Worm (Caenorhabditis elegans) whole organism, L3 larva: ENCODE data around the gene sftb-6.

Experiments used
- R02D3.7 ChIP-seq: fragments of 150-350 bp; optimal IDR thresholded peaks from 2 replicates; lab custom pipeline; 2014; ENCODE audit warnings: missing biosample characterization, missing genetic modification characterization
- ceh-28 ChIP-seq: fragments of 150-350 bp; optimal IDR thresholded peaks from 2 replicates; lab custom pipeline; 2014; ENCODE audit warnings: missing biosample characterization, missing genetic modification reagents, missing genetic modification characterization
- ceh-9 ChIP-seq: sonication (generic microtip); optimal IDR thresholded peaks from 2 replicates; lab custom pipeline; 2018; ENCODE audit warnings: missing biosample characterization, missing genetic modification characterization
- daf-12 ChIP-seq: fragments of 150-350 bp; optimal IDR thresholded peaks from 2 replicates; lab custom pipeline; 2014; ENCODE audit warnings: missing biosample characterization, missing genetic modification reagents, missing genetic modification characterization
- egl-27 ChIP-seq: sonication (generic microtip); optimal IDR thresholded peaks from 4 replicates; lab custom pipeline; 2017; ENCODE audit warnings: missing biosample characterization, missing genetic modification reagents, missing genetic modification characterization
- elt-1 ChIP-seq: fragments of 150-350 bp; optimal IDR thresholded peaks from 2 replicates; lab custom pipeline; 2014; ENCODE audit warnings: missing biosample characterization, missing genetic modification characterization
- elt-2 ChIP-seq: sonication (generic microtip); optimal IDR thresholded peaks from 2 replicates; lab custom pipeline; 2016; ENCODE audit warnings: missing genetic modification reagents, mild to moderate bottlenecking, missing genetic modification characterization, missing compliant biosample characterization
- elt-3 ChIP-seq, 3 experiments: fragments of 150-350 bp in 1 of 3; sonication (generic microtip) in 2 of 3; optimal IDR thresholded peaks; 2 replicates in 2 of 3; 4 replicates in 1 of 3; lab custom pipeline; 2014 to 2017; ENCODE audit warnings: missing biosample characterization in 3 of 3, missing genetic modification characterization in 3 of 3
- eor-1 ChIP-seq, 2 experiments: fragments of 150-350 bp; optimal IDR thresholded peaks; 2 replicates each; lab custom pipeline; 2014 to 2018; ENCODE audit warnings: missing biosample characterization in 2 of 2, missing genetic modification characterization in 2 of 2
- fkh-2 ChIP-seq: fragments of 150-350 bp; optimal IDR thresholded peaks from 2 replicates; lab custom pipeline; 2014; ENCODE audit warnings: missing biosample characterization, missing genetic modification reagents, missing genetic modification characterization
- hmg-11 ChIP-seq: sonication (generic microtip); optimal IDR thresholded peaks from 2 replicates; lab custom pipeline; 2016; ENCODE audit warnings: missing genetic modification characterization, missing compliant biosample characterization
- jun-1 ChIP-seq: fragments of 150-350 bp; optimal IDR thresholded peaks from 2 replicates; lab custom pipeline; 2014; ENCODE audit warnings: missing biosample characterization, missing genetic modification reagents, missing genetic modification characterization
- lin-15B ChIP-seq: fragments of 150-350 bp; optimal IDR thresholded peaks from 2 replicates; lab custom pipeline; 2014; ENCODE audit warnings: missing biosample characterization, missing genetic modification characterization
- lin-39 ChIP-seq: fragments of 150-350 bp; optimal IDR thresholded peaks from 2 replicates; lab custom pipeline; 2018; ENCODE audit warnings: missing biosample characterization, missing genetic modification reagents, missing genetic modification characterization
- lsy-12 ChIP-seq: sonication (generic microtip); optimal IDR thresholded peaks from 2 replicates; lab custom pipeline; 2016; ENCODE audit warnings: mild to moderate bottlenecking, missing genetic modification characterization, missing compliant biosample characterization
- mdl-1 ChIP-seq: fragments of 150-350 bp; optimal IDR thresholded peaks from 2 replicates; lab custom pipeline; 2014; ENCODE audit warnings: missing biosample characterization, missing genetic modification characterization
- mml-1 ChIP-seq: fragments of 150-350 bp; sonication (generic microtip); optimal IDR thresholded peaks from 3 replicates; lab custom pipeline; 2014; ENCODE audit warnings: missing biosample characterization, missing genetic modification characterization
- nfya-1 ChIP-seq: sonication (generic microtip); optimal IDR thresholded peaks from 2 replicates; lab custom pipeline; 2017; ENCODE audit warnings: missing genetic modification characterization, mild to moderate bottlenecking, missing compliant biosample characterization, antibody characterized with exemption, moderate library complexity; ENCODE audit not compliant: insufficient read depth
- nhr-11 ChIP-seq: fragments of 150-350 bp; optimal IDR thresholded peaks from 2 replicates; lab custom pipeline; 2014; ENCODE audit warnings: missing biosample characterization, missing genetic modification characterization
- nhr-12 ChIP-seq: fragments of 150-350 bp; optimal IDR thresholded peaks from 2 replicates; lab custom pipeline; 2014; ENCODE audit warnings: missing biosample characterization, missing genetic modification characterization
- nhr-23 ChIP-seq: fragments of 150-350 bp; optimal IDR thresholded peaks from 2 replicates; lab custom pipeline; 2014; ENCODE audit warnings: missing biosample characterization, missing genetic modification reagents, missing genetic modification characterization
- nhr-25 ChIP-seq: sonication (generic microtip); optimal IDR thresholded peaks from 2 replicates; lab custom pipeline; 2017; ENCODE audit warnings: missing biosample characterization, missing genetic modification characterization
- nhr-28 ChIP-seq: fragments of 150-350 bp; optimal IDR thresholded peaks from 2 replicates; lab custom pipeline; 2014; ENCODE audit warnings: missing biosample characterization, missing genetic modification characterization
- nhr-43 ChIP-seq: sonication (generic microtip); optimal IDR thresholded peaks from 2 replicates; lab custom pipeline; 2016; ENCODE audit warnings: mild to moderate bottlenecking, missing genetic modification characterization, missing compliant biosample characterization; ENCODE audit not compliant: poor library complexity, severe bottlenecking
- nhr-67 ChIP-seq: fragments of 150-350 bp; optimal IDR thresholded peaks from 2 replicates; lab custom pipeline; 2014; ENCODE audit warnings: missing biosample characterization, missing genetic modification characterization
- nhr-76 ChIP-seq: fragments of 150-350 bp; sonication (generic microtip); optimal IDR thresholded peaks from 5 replicates; lab custom pipeline; 2014; ENCODE audit warnings: missing biosample characterization, missing genetic modification characterization
- pha-4 ChIP-seq: fragments of 150-350 bp; optimal IDR thresholded peaks from 2 replicates; lab custom pipeline; 2014; ENCODE audit warnings: missing biosample characterization, missing genetic modification reagents, missing genetic modification characterization
- pqm-1 ChIP-seq: fragments of 150-350 bp; optimal IDR thresholded peaks from 2 replicates; lab custom pipeline; 2017; ENCODE audit warnings: missing biosample characterization, missing genetic modification characterization, inconsistent platforms
- sea-2 ChIP-seq: fragments of 150-350 bp; sonication (generic microtip); optimal IDR thresholded peaks from 4 replicates; lab custom pipeline; 2014; ENCODE audit warnings: missing biosample characterization, missing genetic modification reagents, missing genetic modification characterization
- tbx-2 ChIP-seq: sonication (generic microtip); optimal IDR thresholded peaks from 2 replicates; lab custom pipeline; 2016; ENCODE audit warnings: mild to moderate bottlenecking, missing genetic modification characterization, missing compliant biosample characterization
- unc-39 ChIP-seq: sonication (generic microtip); optimal IDR thresholded peaks from 4 replicates; lab custom pipeline; 2017; ENCODE audit warnings: missing biosample characterization, missing genetic modification characterization
- unc-62 ChIP-seq: fragments of 150-350 bp; sonication (generic microtip); optimal IDR thresholded peaks from 4 replicates; lab custom pipeline; 2014; ENCODE audit warnings: missing biosample characterization, missing genetic modification reagents, missing genetic modification characterization
- ztf-4 ChIP-seq: fragments of 150-350 bp; optimal IDR thresholded peaks from 2 replicates; lab custom pipeline; 2014; ENCODE audit warnings: missing biosample characterization, missing genetic modification characterization

The sftb-6 gene

ce11 chrII:57873-58272 is 40.3 kb upstream of the sftb-6 start:
- TF ChIP-seq elt-1, result no peak
- TF ChIP-seq lin-15B (tag; lab: Kevin White, UChicago), result no peak
- no peak for TF ChIP-seq ceh-9 (tag; lab: Kevin White, UChicago)
- TF ChIP-seq nhr-28 (tag; lab: Kevin White, UChicago), result no peak

ce11 chrII:60049-60448 is 38.2 kb upstream of the sftb-6 start:
- TF ChIP-seq nhr-23 (tag; lab: Kevin White, UChicago) (peak; percentile 57), nhr-25 (tag; lab: Kevin White, UChicago) (peak; percentile 78), jun-1 (no peak)

ce11 chrII:61013-61412 is 37.2 kb upstream of the sftb-6 start, which contains the start of gene C23H3.2:
C23H3.2 (plus strand) TSS chrII:61313.
- no peak for TF ChIP-seq daf-12 (tag; lab: Kevin White, UChicago)
- TF ChIP-seq R02D3.7 (tag; lab: Kevin White, UChicago), result no peak
- no peak for TF ChIP-seq lin-39 (tag; lab: Kevin White, UChicago)
- no peak for TF ChIP-seq mdl-1 (tag; lab: Kevin White, UChicago)
- no peak for TF ChIP-seq nhr-67 (tag; lab: Kevin White, UChicago)
- no peak for TF ChIP-seq nhr-11
- no peak for TF ChIP-seq fkh-2 (tag; lab: Kevin White, UChicago)
- TF ChIP-seq elt-1, result no peak
- no peak for TF ChIP-seq elt-2 (tag; lab: Kevin White, UChicago)
- TF ChIP-seq unc-39 (tag; lab: Kevin White, UChicago), result no peak
- no peak for TF ChIP-seq lsy-12
- no peak for TF ChIP-seq ztf-4 (tag; lab: Kevin White, UChicago)
- TF ChIP-seq nhr-23 (tag; lab: Kevin White, UChicago), result no peak
- TF ChIP-seq hmg-11 (tag; lab: Kevin White, UChicago), result no peak
- TF ChIP-seq eor-1 (tag; optimal IDR thresholded peaks at IDR 0.05; lab: Kevin White, UChicago), result no peak
- TF ChIP-seq nfya-1 (tag; lab: Kevin White, UChicago), result no peak
- TF ChIP-seq egl-27 (tag; lab: Kevin White, UChicago), result no peak
- TF ChIP-seq ceh-28 (tag; lab: Kevin White, UChicago), result no peak
- TF ChIP-seq nhr-76, result no peak

- TF ChIP-seq nhr-28 (tag; lab: Kevin White, UChicago), result no peak
- peak; percentile 45 for TF ChIP-seq elt-2 (tag; lab: Kevin White, UChicago)
- TF ChIP-seq, all 47 proteins: peak for 1
Measured at ce11 chrII:65484-65883, 32.7 kb upstream of the sftb-6 start.

- peak in 1 of 3 experiments; percentile 53 for TF ChIP-seq elt-3 (tag; optimal IDR thresholded peaks at IDR 0.05; lab: Kevin White, UChicago)
- TF ChIP-seq fkh-2 (tag; lab: Kevin White, UChicago), result no peak
- TF ChIP-seq lin-39 (tag; lab: Kevin White, UChicago), result peak; percentile 3
- TF ChIP-seq nhr-12 (tag; lab: Kevin White, UChicago), result no peak
- peak; percentile 90 for TF ChIP-seq nhr-25 (tag; lab: Kevin White, UChicago)
- no peak for TF ChIP-seq mml-1 (tag; lab: Kevin White, UChicago)
- TF ChIP-seq nfya-1 (tag; lab: Kevin White, UChicago), result peak; percentile 10
- TF ChIP-seq nhr-23 (tag; lab: Kevin White, UChicago), result peak; percentile 76
- peak; percentile 72 for TF ChIP-seq nhr-43 (tag; lab: Kevin White, UChicago)
- peak; percentile 56 for TF ChIP-seq hmg-11 (tag; lab: Kevin White, UChicago)
- peak; percentile 3 for TF ChIP-seq elt-2 (tag; lab: Kevin White, UChicago)
- peak; percentile 27 for TF ChIP-seq pha-4
- TF ChIP-seq jun-1, result peak; percentile 28
- TF ChIP-seq, all 47 proteins: peak for 10
Measured at ce11 chrII:66322-66721, 31.9 kb upstream of the sftb-6 start.

ce11 chrII:67663-68062 is 30.5 kb upstream of the sftb-6 start:
- TF ChIP-seq elt-2 (tag; lab: Kevin White, UChicago), result peak; percentile 41
- peak; percentile 27 for TF ChIP-seq pqm-1 (tag; lab: Kevin White, UChicago)
- no peak for TF ChIP-seq unc-39 (tag; lab: Kevin White, UChicago)
- TF ChIP-seq tbx-2, result no peak
- TF ChIP-seq mdl-1 (tag; lab: Kevin White, UChicago), result no peak
- no peak for TF ChIP-seq unc-62 (GFP tag; lab: Kevin White, UChicago)
- TF ChIP-seq sea-2 (GFP tag; lab: Kevin White, UChicago), result no peak
